Worm (Caenorhabditis elegans) whole organism, L4 larva: Measurements from ENCODE around the gene clec-162.

Experiments used
- ZK337.2 ChIP-seq: fragments of 200-800 bp; sonication (Bioruptor generic); IDR thresholded peaks from 2 replicates; pipeline ENCODE4 v1.3.6; 2022; ENCODE audit warnings: missing genetic modification reagents, missing genetic modification characterization, missing compliant biosample characterization
- aly-2 ChIP-seq: sonication (generic microtip); optimal IDR thresholded peaks from 2 replicates; lab custom pipeline; 2018; ENCODE audit warnings: missing biosample characterization, missing genetic modification characterization
- hlh-11 ChIP-seq: fragments of 200-800 bp; sonication (Bioruptor generic); optimal IDR thresholded peaks from 2 replicates; lab custom pipeline; 2018; ENCODE audit warnings: mild to moderate bottlenecking, missing genetic modification characterization, missing compliant biosample characterization
- nhr-48 ChIP-seq: sonication (generic microtip); optimal IDR thresholded peaks from 2 replicates; lab custom pipeline; 2016; ENCODE audit warnings: mild to moderate bottlenecking, missing genetic modification characterization, missing compliant biosample characterization
- pqm-1 ChIP-seq: sonication (generic microtip); optimal IDR thresholded peaks from 2 replicates; lab custom pipeline; 2017; ENCODE audit warnings: missing biosample characterization, missing genetic modification characterization
- saeg-2 ChIP-seq: fragments of 200-800 bp; sonication (Bioruptor generic); IDR thresholded peaks from 2 replicates; pipeline ENCODE4 v1.3.6; 2022; ENCODE audit warnings: missing genetic modification reagents, missing genetic modification characterization, missing compliant biosample characterization
- set-16 ChIP-seq: fragments of 200-800 bp; sonication (Bioruptor generic); IDR thresholded peaks from 2 replicates; pipeline ENCODE4 v1.3.6; 2022; ENCODE audit warnings: missing genetic modification reagents, missing genetic modification characterization, missing compliant biosample characterization
- snpc-4 ChIP-seq: fragments of 150-350 bp; optimal IDR thresholded peaks from 2 replicates; lab custom pipeline; 2014; ENCODE audit warnings: missing biosample characterization, missing genetic modification characterization
- zfp-2 ChIP-seq: sonication (generic microtip); optimal IDR thresholded peaks from 2 replicates; lab custom pipeline; 2016; ENCODE audit warnings: mild to moderate bottlenecking, missing genetic modification characterization, missing compliant biosample characterization

DNA sequence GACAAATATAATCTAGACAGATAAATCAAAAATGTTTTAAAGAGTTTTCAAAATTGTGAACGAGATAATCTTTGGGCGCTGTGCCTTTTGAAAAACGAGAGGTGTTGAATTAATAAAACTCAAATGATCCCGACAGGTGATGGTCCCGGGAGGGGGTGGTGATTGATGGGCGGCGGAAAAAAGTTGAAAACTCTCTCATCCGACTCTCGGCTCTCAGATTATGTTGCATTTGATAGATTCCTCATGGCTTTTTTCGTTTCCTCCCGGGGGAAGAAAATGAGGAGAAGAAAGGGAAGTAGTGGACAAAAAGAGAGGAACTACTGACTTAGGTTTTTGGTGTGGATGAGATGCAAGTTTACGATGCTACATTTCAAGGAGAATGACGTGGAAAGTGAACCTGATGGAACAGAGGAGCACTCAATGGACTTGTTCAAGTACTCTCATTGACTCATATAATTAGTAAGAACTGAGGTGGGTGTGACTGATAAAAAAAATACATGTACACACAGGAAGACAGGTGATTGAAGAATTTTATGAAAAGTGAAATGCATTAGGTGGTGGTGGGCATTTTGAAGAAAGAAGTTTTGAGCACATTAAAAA, 6.4 kb upstream of the clec-162 start:
- TF ChIP-seq saeg-2 (GFP tag; lab: Robert Waterston, UW) (no peak), hlh-11 (tag; lab: Kevin White, UChicago) (no peak), set-16 (GFP tag; lab: Robert Waterston, UW) (no peak), snpc-4 (tag; lab: Kevin White, UChicago) (no peak), aly-2 (tag; lab: Kevin White, UChicago) (no peak), ZK337.2 (GFP tag; lab: Robert Waterston, UW) (peak; percentile 26; the same call in 1 of the 2 replicates), pqm-1 (tag; lab: Kevin White, UChicago) (no peak), nhr-48 (tag; lab: Kevin White, UChicago) (no peak), zfp-2 (tag; lab: Kevin White, UChicago) (no peak)
